Worm (Caenorhabditis elegans): Measurements from ENCODE around the gene F02E11.4.
"Not testable (repeated sequence)": the region's sequence is repeated elsewhere in the genome, so short reads cannot be mapped to it uniquely, and the experiment has no call there.

Gene F02E11.4

ce11 chrII:3296644-3297043 lies 19.1 kb upstream of the F02E11.4 start, which contains the start of gene btb-16:
Gene btb-16 (plus strand): TSS chrII:3296883.
- TF ChIP-seq F22D6.2 (tag; optimal IDR thresholded peaks at IDR 0.05), result no peak
- no peak for TF ChIP-seq ceh-40 (GFP tag; IDR thresholded peaks at IDR 0.05)
- TF ChIP-seq nhr-80 (tag; optimal IDR thresholded peaks at IDR 0.05), result peak; percentile 36
- no peak for TF ChIP-seq B0261.1 (tag; optimal IDR thresholded peaks at IDR 0.05)
- no peak for TF ChIP-seq Y67H2A.10 (GFP tag; conservative IDR thresholded peaks at IDR 0.05)

ce11 chrII:3295193-3295592 lies 17.6 kb upstream of the F02E11.4 start, which contains the start of gene btb-17:
Gene btb-17 (plus strand): TSS chrII:3295405.
- no peak for TF ChIP-seq let-526 (GFP tag; IDR thresholded peaks at IDR 0.05)
- no peak for TF ChIP-seq rpc-1 (optimal IDR thresholded peaks at IDR 0.05)
- no peak for TF ChIP-seq rpc-1 (tag; optimal IDR thresholded peaks at IDR 0.05)
- peak; percentile 35 for TF ChIP-seq nhr-80 (tag; optimal IDR thresholded peaks at IDR 0.05)

- TF ChIP-seq hlh-12 (tag; optimal IDR thresholded peaks at IDR 0.05); cebp-1 (GFP tag; IDR thresholded peaks at IDR 0.05); cebp-1 (tag; optimal IDR thresholded peaks at IDR 0.05); bed-1 (GFP tag; IDR thresholded peaks at IDR 0.05): not testable (repeated sequence)
These were observed 13.0 kb upstream of the F02E11.4 start, which contains the start of gene F39E9.14 for ce11 chrII:3290544-3290943. Gene F39E9.14 (minus strand): TSS chrII:3290644.

- TF ChIP-seq mel-28 (tag; optimal IDR thresholded peaks at IDR 0.05; ENCODE audit: borderline replicate concordance) (no peak), ceh-27 (GFP tag; optimal IDR thresholded peaks at IDR 0.05) (no peak), bed-2 (GFP tag; IDR thresholded peaks at IDR 0.05) (no peak), lir-1 (GFP tag; conservative IDR thresholded peaks at IDR 0.05) (no peak), ztf-6 (GFP tag; IDR thresholded peaks at IDR 0.05) (no peak), ztf-18 (tag; optimal IDR thresholded peaks at IDR 0.05) (no peak)
These were observed 9.5 kb upstream of the F02E11.4 start, which contains the start of gene sri-63 for ce11 chrII:3287073-3287472. Gene sri-63 (plus strand): TSS chrII:3287373.

- TF ChIP-seq attf-3 (GFP tag; conservative IDR thresholded peaks at IDR 0.05), result no peak
- no peak for TF ChIP-seq lin-26 (GFP tag; IDR thresholded peaks at IDR 0.05)
- no peak for TF ChIP-seq K12H6.12 (tag; optimal IDR thresholded peaks at IDR 0.05)
- TF ChIP-seq chd-7 (tag; optimal IDR thresholded peaks at IDR 0.05), result no peak
- no peak for TF ChIP-seq xnd-1 (tag; optimal IDR thresholded peaks at IDR 0.05)
- no peak for TF ChIP-seq mxl-1 (tag; optimal IDR thresholded peaks at IDR 0.05)
- TF ChIP-seq snpc-3.4 (tag; optimal IDR thresholded peaks at IDR 0.05), result no peak
- no peak for TF ChIP-seq Y56A3A.18 (GFP tag; IDR thresholded peaks at IDR 0.05)
- no peak for TF ChIP-seq fkh-3 (tag; optimal IDR thresholded peaks at IDR 0.05)
- no peak for TF ChIP-seq bed-2 (GFP tag; IDR thresholded peaks at IDR 0.05)
- TF ChIP-seq ets-4 (GFP tag; optimal IDR thresholded peaks at IDR 0.05), result no peak
- no peak for TF ChIP-seq F57C9.4 (tag; optimal IDR thresholded peaks at IDR 0.05)
- no peak for TF ChIP-seq rcor-1 (GFP tag; IDR thresholded peaks at IDR 0.05)
- TF ChIP-seq hsf-1 (GFP tag; IDR thresholded peaks at IDR 0.05), result no peak
- no peak for TF ChIP-seq F39B2.1 (GFP tag; IDR thresholded peaks at IDR 0.05)
- no peak for TF ChIP-seq lsy-27 (tag; optimal IDR thresholded peaks at IDR 0.05; ENCODE audit: borderline replicate concordance, insufficient read depth)
- no peak for TF ChIP-seq tbx-9 (tag; optimal IDR thresholded peaks at IDR 0.05; ENCODE audit: borderline replicate concordance)
These were observed 7.0 kb upstream of the F02E11.4 start, which contains the start of gene scl-15 for ce11 chrII:3284558-3284957. Gene scl-15 (minus strand): TSS chrII:3284658.

Measured in whole organism, young adult.